Worm (Caenorhabditis elegans): ENCODE measurements around the gene T05B4.10.

Gene T05B4.10

ce11 chrV:4143034-4143433 is 22.5 kb upstream of the T05B4.10 start (continued):
- TF ChIP-seq nhr-84 (tag; optimal IDR thresholded peaks at IDR 0.05) (no peak), dpl-1 (GFP tag; optimal IDR thresholded peaks at IDR 0.05) (peak; percentile 71 to 83 (median 78)), snpc-4 (tag; optimal IDR thresholded peaks at IDR 0.05) (peak; percentile 85), unc-98 (GFP tag; IDR thresholded peaks at IDR 0.05) (no peak), xbp-1 (tag; optimal IDR thresholded peaks at IDR 0.05) (peak; percentile 89), lin-13 (GFP tag; optimal IDR thresholded peaks at IDR 0.05) (peak; percentile 80), lin-15B (tag; optimal IDR thresholded peaks at IDR 0.05) (peak; percentile 23), nhr-71 (tag; optimal IDR thresholded peaks at IDR 0.05) (peak; percentile 96), unc-30 (tag; optimal IDR thresholded peaks at IDR 0.05) (no peak), unc-62 (GFP tag; optimal IDR thresholded peaks at IDR 0.05) (no peak), elt-2 (tag; optimal IDR thresholded peaks at IDR 0.05) (peak; percentile 69), irx-1 (tag; optimal IDR thresholded peaks at IDR 0.05) (peak; percentile 86), C16A3.4 (tag; optimal IDR thresholded peaks at IDR 0.05) (peak; percentile 32), snu-23 (GFP tag; optimal IDR thresholded peaks at IDR 0.05) (peak; percentile 93), nhr-77 (tag; optimal IDR thresholded peaks at IDR 0.05) (peak; percentile 44), pag-3 (tag; optimal IDR thresholded peaks at IDR 0.05; ENCODE audit: borderline replicate concordance, insufficient read depth) (peak; percentile 92), hlh-17 (GFP tag; optimal IDR thresholded peaks at IDR 0.05; ENCODE audit: borderline replicate concordance) (no peak), sptf-1 (tag; optimal IDR thresholded peaks at IDR 0.05) (no peak), nhr-28 (tag; optimal IDR thresholded peaks at IDR 0.05) (no peak), pax-3 (tag; optimal IDR thresholded peaks at IDR 0.05) (peak; percentile 74), nhr-19 (GFP tag; conservative IDR thresholded peaks at IDR 0.05) (peak; percentile 90), jun-1 (tag; optimal IDR thresholded peaks at IDR 0.05) (peak; percentile 26), zag-1 (tag; optimal IDR thresholded peaks at IDR 0.05) (no peak), C34B4.2 (tag; optimal IDR thresholded peaks at IDR 0.05) (no peak), Y116A8C.19 (tag; optimal IDR thresholded peaks at IDR 0.05; ENCODE audit: borderline replicate concordance) (no peak), hpl-2 (GFP tag; optimal IDR thresholded peaks at IDR 0.05) (no peak), nhr-11 (tag; optimal IDR thresholded peaks at IDR 0.05) (peak; percentile 20), fkh-4 (tag; optimal IDR thresholded peaks at IDR 0.05; ENCODE audit: borderline replicate concordance) (peak; percentile 63), efl-1 (optimal IDR thresholded peaks at IDR 0.05) (peak; percentile 84 to 85), efl-1 (GFP tag; optimal IDR thresholded peaks at IDR 0.05 in 1 of 2) (peak; percentile 77 to 97), nhr-12 (tag; optimal IDR thresholded peaks at IDR 0.05) (no peak), fkh-10 (GFP tag; optimal IDR thresholded peaks at IDR 0.05) (peak; percentile 22), nhr-90 (tag; optimal IDR thresholded peaks at IDR 0.05; ENCODE audit: poor library complexity) (peak; percentile 90), nhr-85 (tag) (peak; percentile 91), elt-3 (tag; optimal IDR thresholded peaks at IDR 0.05) (peak in 2 of 6 experiments; percentile 74 to 94), fkh-8 (tag; optimal IDR thresholded peaks at IDR 0.05) (peak; percentile 86), aly-2 (tag; optimal IDR thresholded peaks at IDR 0.05) (no peak), ceh-63 (GFP tag; optimal IDR thresholded peaks at IDR 0.05) (no peak), tbx-2 (tag; optimal IDR thresholded peaks at IDR 0.05) (peak; percentile 92), lin-39 (tag; optimal IDR thresholded peaks at IDR 0.05) (peak; percentile 72), ceh-82 (tag; optimal IDR thresholded peaks at IDR 0.05) (peak; percentile 26 to 86 (median 73)), lin-14 (GFP tag; optimal IDR thresholded peaks at IDR 0.05) (peak; percentile 97), nhr-76 (tag; optimal IDR thresholded peaks at IDR 0.05) (no peak), vab-15 (tag; optimal IDR thresholded peaks at IDR 0.05) (peak; percentile 71), mdl-1 (tag; optimal IDR thresholded peaks at IDR 0.05) (peak in 1 of 2 experiments; percentile 85), ceh-88 (GFP tag; IDR thresholded peaks at IDR 0.05) (0 out of 2 replicates have a peak, but pooled peaks have one; percentile 36), ztf-11 (tag; optimal IDR thresholded peaks at IDR 0.05) (peak in 1 of 2 experiments; percentile 31), fos-1 (tag; optimal IDR thresholded peaks at IDR 0.05) (peak; percentile 59), ceh-90 (tag; optimal IDR thresholded peaks at IDR 0.05) (no peak), efl-3 (GFP tag; optimal IDR thresholded peaks at IDR 0.05) (no peak), grh-1 (GFP tag; IDR thresholded peaks at IDR 0.05) (peak; percentile 68), blmp-1 (tag; optimal IDR thresholded peaks at IDR 0.05) (peak; percentile 70), sup-37 (GFP tag; optimal IDR thresholded peaks at IDR 0.05) (peak; percentile 76)
